Worm (Caenorhabditis elegans) whole organism, midembryonic: Measurements from ENCODE around the gene F02D8.9.

Experiments
- T22C8.4 ChIP-seq: fragments of 200-800 bp; sonication (Bioruptor generic); IDR thresholded peaks from 2 replicates; pipeline ENCODE4 v1.3.6; 2022; ENCODE audit warnings: missing genetic modification characterization, missing compliant biosample characterization
- flt-1 ChIP-seq: fragments of 200-800 bp; sonication (Bioruptor generic); IDR thresholded peaks from 2 replicates; pipeline ENCODE4 v1.3.6; 2022; ENCODE audit warnings: missing genetic modification characterization, missing compliant biosample characterization
- klf-2 ChIP-seq: fragments of 200-800 bp; sonication (Bioruptor generic); conservative IDR thresholded peaks from 2 replicates; pipeline ENCODE4 v1.3.6; 2022; ENCODE audit warnings: missing genetic modification reagents, missing genetic modification characterization, missing compliant biosample characterization
- med-1 ChIP-seq: sonication (generic microtip); optimal IDR thresholded peaks from 2 replicates; lab custom pipeline; 2017; ENCODE audit warnings: missing genetic modification characterization, mild to moderate bottlenecking, missing compliant biosample characterization, antibody characterized with exemption, missing genetic modification reagents; ENCODE audit not compliant: insufficient read depth
- tab-1 ChIP-seq: fragments of 200-800 bp; sonication (Bioruptor generic); IDR thresholded peaks from 2 replicates; pipeline ENCODE4 v1.3.6; 2022; ENCODE audit warnings: missing genetic modification characterization, missing compliant biosample characterization
- ztf-23 ChIP-seq: fragments of 200-800 bp; sonication (Bioruptor generic); IDR thresholded peaks from 2 replicates; pipeline ENCODE4 v1.3.6; 2022; ENCODE audit warnings: missing genetic modification reagents, missing genetic modification characterization, missing compliant biosample characterization
- ztf-29 ChIP-seq: fragments of 200-800 bp; sonication (Bioruptor generic); IDR thresholded peaks from 2 replicates; pipeline ENCODE4 v1.3.6; 2022; ENCODE audit warnings: missing genetic modification reagents, missing genetic modification characterization, missing compliant biosample characterization

ce11 chrV:14909331-14909835, 46.2 kb downstream of the F02D8.9 start, which contains the start of gene H12D21.9:
- TF ChIP-seq tab-1 (no peak), med-1 (GFP tag; lab: Kevin White, UChicago) (no peak), ztf-29 (GFP tag; lab: Robert Waterston, UW) (no peak), flt-1 (GFP tag; lab: Robert Waterston, UW) (no peak), ztf-23 (GFP tag; lab: Robert Waterston, UW) (no peak), klf-2 (GFP tag; lab: Robert Waterston, UW) (no peak), T22C8.4 (no peak)
